Worm (Caenorhabditis elegans): Measurements from ENCODE around the gene Y46E12BL.2.

ce11 chrII:15239681-15240080, 6.9 kb downstream of the Y46E12BL.2 start:
- no peak for TF ChIP-seq pqm-1 (tag; optimal IDR thresholded peaks at IDR 0.05)
- no peak for TF ChIP-seq nfya-1 (tag; optimal IDR thresholded peaks at IDR 0.05; ENCODE audit: insufficient read depth)
- no peak for TF ChIP-seq pha-4 (tag; optimal IDR thresholded peaks at IDR 0.05)
- TF ChIP-seq nhr-11 (tag; optimal IDR thresholded peaks at IDR 0.05): no peak
- TF ChIP-seq ceh-82 (tag; optimal IDR thresholded peaks at IDR 0.05): no peak
- no peak for TF ChIP-seq lin-39 (tag; optimal IDR thresholded peaks at IDR 0.05)
- no peak for TF ChIP-seq jun-1 (tag; optimal IDR thresholded peaks at IDR 0.05)
- no peak for TF ChIP-seq mml-1 (tag; optimal IDR thresholded peaks at IDR 0.05)
- no peak for TF ChIP-seq ceh-28 (tag; optimal IDR thresholded peaks at IDR 0.05)
- no peak for TF ChIP-seq nhr-12 (tag; optimal IDR thresholded peaks at IDR 0.05)
- TF ChIP-seq ztf-11 (tag; optimal IDR thresholded peaks at IDR 0.05): no peak
- no peak for TF ChIP-seq unc-39 (tag; optimal IDR thresholded peaks at IDR 0.05)

Data from whole organism, L3 larva.